Worm (Caenorhabditis elegans): ENCODE measurements around the gene fbxa-160.

- TF ChIP-seq flt-1 (GFP tag; IDR thresholded peaks at IDR 0.05) (no peak), med-1 (GFP tag; optimal IDR thresholded peaks at IDR 0.05; ENCODE audit: insufficient read depth) (no peak), cog-1 (tag; optimal IDR thresholded peaks at IDR 0.05) (no peak), ztf-29 (GFP tag; IDR thresholded peaks at IDR 0.05) (no peak), klf-2 (GFP tag; conservative IDR thresholded peaks at IDR 0.05) (no peak), ztf-23 (GFP tag; IDR thresholded peaks at IDR 0.05) (no peak), tab-1 (GFP tag; IDR thresholded peaks at IDR 0.05) (no peak), T22C8.4 (GFP tag; IDR thresholded peaks at IDR 0.05) (no peak)
These were observed 3.3 kb downstream of the fbxa-160 start, which contains the start of gene fbxa-158 for ce11 chrII:1621180-1621579.
